Worm (Caenorhabditis elegans) whole organism, late embryonic: ENCODE measurements around the gene snpn-1.

ENCODE experiments used
- C08G9.2 ChIP-seq: sonication (generic microtip); optimal IDR thresholded peaks from 2 replicates; lab custom pipeline; 2016; ENCODE audit warnings: mild to moderate bottlenecking, missing genetic modification characterization, moderate library complexity, missing compliant biosample characterization
- C38D4.7 ChIP-seq: fragments of 200-800 bp; sonication (Bioruptor generic); optimal IDR thresholded peaks from 2 replicates; lab custom pipeline; 2018; ENCODE audit warnings: mild to moderate bottlenecking, missing genetic modification characterization, moderate library complexity, missing compliant biosample characterization
- F13H6.1 ChIP-seq: sonication (generic microtip); optimal IDR thresholded peaks from 2 replicates; lab custom pipeline; 2016; ENCODE audit warnings: missing genetic modification characterization, missing compliant biosample characterization
- T23F11.4 ChIP-seq: fragments of 200-800 bp; sonication (Bioruptor generic); optimal IDR thresholded peaks from 2 replicates; lab custom pipeline; 2018; ENCODE audit warnings: mild to moderate bottlenecking, missing genetic modification characterization, missing compliant biosample characterization
- Y22D7AL.16 ChIP-seq: sonication (generic microtip); optimal IDR thresholded peaks from 2 replicates; lab custom pipeline; 2016; ENCODE audit warnings: missing genetic modification characterization, missing compliant biosample characterization
- ahr-1 ChIP-seq: sonication (generic microtip); optimal IDR thresholded peaks from 2 replicates; lab custom pipeline; 2016; ENCODE audit warnings: missing genetic modification characterization, missing compliant biosample characterization
- ceh-14 ChIP-seq: sonication (generic microtip); optimal IDR thresholded peaks from 2 replicates; lab custom pipeline; 2016; ENCODE audit warnings: missing genotype, missing genetic modification characterization, missing compliant biosample characterization
- ceh-18 ChIP-seq: sonication (generic microtip); optimal IDR thresholded peaks from 2 replicates; lab custom pipeline; 2016; ENCODE audit warnings: missing genetic modification characterization, missing compliant biosample characterization
- ceh-2 ChIP-seq: sonication (generic microtip); optimal IDR thresholded peaks from 2 replicates; lab custom pipeline; 2016; ENCODE audit warnings: missing genotype, missing genetic modification characterization, missing compliant biosample characterization
- ceh-22 ChIP-seq: sonication (generic microtip); optimal IDR thresholded peaks from 2 replicates; lab custom pipeline; 2017; ENCODE audit warnings: missing biosample characterization, missing genetic modification characterization
- ceh-30 ChIP-seq: fragments of 150-350 bp; optimal IDR thresholded peaks from 2 replicates; lab custom pipeline; 2014; ENCODE audit warnings: missing biosample characterization, missing genetic modification characterization
- ceh-31 ChIP-seq: sonication (generic microtip); optimal IDR thresholded peaks from 2 replicates; lab custom pipeline; 2016; ENCODE audit warnings: missing genetic modification characterization, missing compliant biosample characterization
- ceh-34 ChIP-seq: sonication (generic microtip); optimal IDR thresholded peaks from 2 replicates; lab custom pipeline; 2016; ENCODE audit warnings: mild to moderate bottlenecking, missing genetic modification characterization, missing compliant biosample characterization
- ceh-45 ChIP-seq: fragments of 200-800 bp; sonication (Bioruptor generic); IDR thresholded peaks from 2 replicates; pipeline ENCODE4 v1.3.6; 2022; ENCODE audit warnings: missing genetic modification reagents, missing genetic modification characterization, missing compliant biosample characterization
- ceh-48 ChIP-seq: sonication (generic microtip); optimal IDR thresholded peaks from 2 replicates; lab custom pipeline; 2016; ENCODE audit warnings: missing genetic modification characterization, inconsistent platforms, missing compliant biosample characterization
- ceh-9 ChIP-seq: sonication (generic microtip); optimal IDR thresholded peaks from 2 replicates; lab custom pipeline; 2016; ENCODE audit warnings: mild to moderate bottlenecking, missing genetic modification characterization, inconsistent platforms, missing compliant biosample characterization
- elt-2 ChIP-seq: sonication (generic microtip); optimal IDR thresholded peaks from 2 replicates; lab custom pipeline; 2016; ENCODE audit warnings: missing genetic modification reagents, missing genetic modification characterization, missing compliant biosample characterization
- elt-4 ChIP-seq: sonication (generic microtip); optimal IDR thresholded peaks from 2 replicates; lab custom pipeline; 2016; ENCODE audit warnings: missing genetic modification characterization, missing compliant biosample characterization
- ets-4 ChIP-seq: sonication (generic microtip); optimal IDR thresholded peaks from 2 replicates; lab custom pipeline; 2016; ENCODE audit warnings: missing genetic modification characterization, missing compliant biosample characterization
- fax-1 ChIP-seq: sonication (generic microtip); optimal IDR thresholded peaks from 2 replicates; lab custom pipeline; 2016; ENCODE audit warnings: missing genotype, missing genetic modification characterization, missing compliant biosample characterization
- fkh-10 ChIP-seq: fragments of 150-350 bp; optimal IDR thresholded peaks from 2 replicates; lab custom pipeline; 2014; ENCODE audit warnings: missing biosample characterization, missing genetic modification reagents, missing genetic modification characterization
- hlh-13 ChIP-seq: fragments of 200-800 bp; sonication (Bioruptor generic); optimal IDR thresholded peaks from 2 replicates; lab custom pipeline; 2018; ENCODE audit warnings: mild to moderate bottlenecking, missing genetic modification characterization, missing compliant biosample characterization
- lim-6 ChIP-seq: sonication (generic microtip); optimal IDR thresholded peaks from 2 replicates; lab custom pipeline; 2016; ENCODE audit warnings: missing genetic modification characterization, missing compliant biosample characterization
- madf-2 ChIP-seq: sonication (generic microtip); optimal IDR thresholded peaks from 2 replicates; lab custom pipeline; 2017; ENCODE audit warnings: missing genetic modification characterization, missing compliant biosample characterization
- mec-3 ChIP-seq: sonication (generic microtip); optimal IDR thresholded peaks from 2 replicates; lab custom pipeline; 2016; ENCODE audit warnings: borderline replicate concordance, missing genetic modification characterization, missing compliant biosample characterization
- nfya-1 ChIP-seq: sonication (generic microtip); optimal IDR thresholded peaks from 2 replicates; lab custom pipeline; 2017; ENCODE audit warnings: missing genetic modification characterization, mild to moderate bottlenecking, missing compliant biosample characterization, antibody characterized with exemption, moderate library complexity
- nhr-11 ChIP-seq: fragments of 150-350 bp; optimal IDR thresholded peaks from 2 replicates; lab custom pipeline; 2014; ENCODE audit warnings: missing biosample characterization, missing genetic modification characterization
- pag-3 ChIP-seq: sonication (generic microtip); optimal IDR thresholded peaks from 2 replicates; lab custom pipeline; 2016; ENCODE audit warnings: missing compliant biosample characterization, missing genetic modification characterization, borderline replicate concordance
- pax-1 ChIP-seq: fragments of 150-350 bp; optimal IDR thresholded peaks from 2 replicates; lab custom pipeline; 2014; ENCODE audit warnings: missing biosample characterization, missing genetic modification characterization
- pha-2 ChIP-seq: sonication (generic microtip); optimal IDR thresholded peaks from 2 replicates; lab custom pipeline; 2017; ENCODE audit warnings: mild to moderate bottlenecking, missing genetic modification characterization, missing compliant biosample characterization
- pha-4 ChIP-seq: fragments of 150-350 bp; optimal IDR thresholded peaks from 2 replicates; lab custom pipeline; 2018; ENCODE audit warnings: missing biosample characterization, missing genetic modification reagents, missing genetic modification characterization
- pqm-1 ChIP-seq: sonication (generic microtip); optimal IDR thresholded peaks from 2 replicates; lab custom pipeline; 2016; ENCODE audit warnings: missing genetic modification characterization, missing compliant biosample characterization
- pros-1 ChIP-seq: fragments of 150-350 bp; optimal IDR thresholded peaks from 2 replicates; lab custom pipeline; 2014; ENCODE audit warnings: missing biosample characterization, missing genetic modification reagents, missing genetic modification characterization
- rnt-1 ChIP-seq: sonication (generic microtip); optimal IDR thresholded peaks from 2 replicates; lab custom pipeline; 2016; ENCODE audit warnings: missing genetic modification characterization, missing compliant biosample characterization
- tbx-2 ChIP-seq: sonication (generic microtip); optimal IDR thresholded peaks from 2 replicates; lab custom pipeline; 2016; ENCODE audit warnings: missing genetic modification characterization, missing compliant biosample characterization
- unc-3 ChIP-seq, 2 experiments: fragments of 200-800 bp in 1 of 2; sonication (Bioruptor generic) in 1 of 2; sonication (generic microtip) in 1 of 2; conservative IDR thresholded peaks in 1 of 2; optimal IDR thresholded peaks in 1 of 2; 2 replicates each; pipeline versions ENCODE4 v1.3.6 to Lab custom; 2016 to 2022; ENCODE audit warnings: missing compliant biosample characterization in 2 of 2, missing genetic modification characterization in 2 of 2, missing genetic modification reagents in 1 of 2
- unc-42 ChIP-seq: sonication (generic microtip); optimal IDR thresholded peaks from 2 replicates; lab custom pipeline; 2016; ENCODE audit warnings: missing genotype, missing genetic modification characterization, missing compliant biosample characterization
- unc-55 ChIP-seq: sonication (generic microtip); optimal IDR thresholded peaks from 2 replicates; lab custom pipeline; 2017; ENCODE audit warnings: missing biosample characterization, missing genetic modification reagents, missing genetic modification characterization
- ztf-16 ChIP-seq: sonication (generic microtip); optimal IDR thresholded peaks from 2 replicates; lab custom pipeline; 2017; ENCODE audit warnings: missing genetic modification characterization, missing compliant biosample characterization

snpn-1 gene

DNA sequence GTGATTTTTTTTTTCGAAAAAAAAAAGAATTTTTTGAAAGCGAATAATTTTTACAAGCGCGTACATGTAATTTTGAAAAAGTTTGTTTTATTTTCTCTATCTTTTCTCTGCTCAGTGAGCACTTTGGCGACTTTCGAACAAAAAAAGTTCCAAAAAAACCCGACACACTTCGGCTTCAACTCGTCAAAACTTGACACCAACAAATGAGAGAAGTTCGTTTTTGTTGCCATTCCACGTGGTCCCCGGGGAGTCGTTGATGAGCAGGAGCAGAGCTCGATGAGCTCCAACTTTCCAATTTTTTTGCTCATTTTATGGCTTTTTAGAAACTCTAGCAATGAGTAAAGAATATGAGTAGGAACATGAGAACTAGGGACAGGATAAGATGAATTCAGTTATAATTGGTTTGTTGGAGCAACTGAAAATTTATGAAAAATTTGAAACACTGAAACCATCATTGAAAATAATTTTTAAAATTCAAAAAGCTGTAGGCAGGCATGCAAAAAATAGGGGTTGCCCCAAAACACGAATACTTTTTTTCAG, 19.6 kb upstream of the snpn-1 start:
- TF ChIP-seq ztf-16 (tag; lab: Kevin White, UChicago) (no peak), fkh-10 (no peak), ets-4 (tag; lab: Kevin White, UChicago) (no peak), hlh-13 (GFP tag; lab: Kevin White, UChicago) (no peak), ceh-45 (GFP tag; lab: Robert Waterston, UW) (no peak), ceh-9 (no peak), pha-2 (tag; lab: Kevin White, UChicago) (no peak), lim-6 (tag; lab: Kevin White, UChicago) (no peak), elt-2 (tag; lab: Kevin White, UChicago) (no peak), pqm-1 (tag; lab: Kevin White, UChicago) (no peak), pros-1 (tag; lab: Kevin White, UChicago) (no peak), pag-3 (tag; lab: Kevin White, UChicago) (no peak), ceh-34 (tag; lab: Kevin White, UChicago) (no peak), T23F11.4 (GFP tag; lab: Kevin White, UChicago) (no peak), Y22D7AL.16 (tag; lab: Kevin White, UChicago) (no peak), unc-3 (GFP tag; conservative IDR thresholded peaks at IDR 0.05; lab: Robert Waterston, UW) (no peak), unc-3 (tag; optimal IDR thresholded peaks at IDR 0.05; lab: Kevin White, UChicago) (no peak)

DNA sequence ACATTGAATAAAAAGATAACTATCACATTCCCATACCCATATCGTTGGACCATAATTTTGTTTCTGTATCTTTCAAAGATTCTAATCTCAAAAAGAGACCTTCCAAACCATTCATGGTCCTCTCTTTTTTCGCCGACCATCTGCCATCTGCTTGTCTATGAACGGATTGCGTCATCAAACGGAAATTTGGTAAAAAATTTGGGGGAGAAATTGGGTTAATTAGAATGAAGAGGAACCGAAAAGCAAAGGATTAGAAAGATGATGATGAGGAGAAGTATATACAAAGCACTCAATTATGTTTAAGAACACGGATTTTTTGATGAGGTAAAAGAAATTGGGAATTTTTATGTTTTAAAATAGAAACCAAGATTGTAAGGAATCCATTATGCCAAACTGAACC, 19.1 kb upstream of the snpn-1 start:
- no peak for TF ChIP-seq F13H6.1
- TF ChIP-seq mec-3 (tag; lab: Kevin White, UChicago), result no peak
- TF ChIP-seq ceh-14, result no peak
- TF ChIP-seq ahr-1 (tag; lab: Kevin White, UChicago), result no peak
- TF ChIP-seq fkh-10, result no peak
- TF ChIP-seq unc-55, result no peak
- TF ChIP-seq ceh-2 (tag; lab: Kevin White, UChicago), result no peak
- TF ChIP-seq ceh-30 (tag; lab: Kevin White, UChicago), result no peak
- no peak for TF ChIP-seq ceh-48 (tag; lab: Kevin White, UChicago)
- no peak for TF ChIP-seq pax-1 (tag; lab: Kevin White, UChicago)
- no peak for TF ChIP-seq nhr-11
- no peak for TF ChIP-seq elt-4 (tag; lab: Kevin White, UChicago)
- no peak for TF ChIP-seq C08G9.2 (tag; lab: Kevin White, UChicago)

DNA sequence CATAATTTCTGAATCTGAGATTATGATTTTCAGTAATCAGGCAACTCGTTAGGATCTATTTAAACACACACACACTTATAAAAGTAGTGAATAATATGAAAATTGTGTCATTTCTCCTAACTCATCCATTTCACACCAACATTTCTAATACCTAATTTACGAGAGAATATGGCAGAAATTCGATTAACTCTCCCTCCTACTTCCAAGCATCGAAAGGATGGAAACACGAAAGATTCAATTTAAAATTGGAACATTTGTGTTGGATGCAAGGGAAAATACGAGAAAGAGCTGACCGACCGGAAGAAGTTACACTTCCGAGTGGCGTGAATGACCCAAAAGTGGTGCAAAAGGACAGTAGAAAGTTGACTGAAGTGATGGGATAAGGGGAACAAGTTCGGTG, 18.1 kb upstream of the snpn-1 start:
- TF ChIP-seq C38D4.7 (GFP tag; lab: Kevin White, UChicago) (no peak), unc-55 (no peak), rnt-1 (no peak), madf-2 (tag; lab: Kevin White, UChicago) (no peak), ceh-18 (tag; lab: Kevin White, UChicago) (no peak), unc-42 (tag; lab: Kevin White, UChicago) (peak; percentile 88), ceh-22 (tag; lab: Kevin White, UChicago) (no peak)

DNA sequence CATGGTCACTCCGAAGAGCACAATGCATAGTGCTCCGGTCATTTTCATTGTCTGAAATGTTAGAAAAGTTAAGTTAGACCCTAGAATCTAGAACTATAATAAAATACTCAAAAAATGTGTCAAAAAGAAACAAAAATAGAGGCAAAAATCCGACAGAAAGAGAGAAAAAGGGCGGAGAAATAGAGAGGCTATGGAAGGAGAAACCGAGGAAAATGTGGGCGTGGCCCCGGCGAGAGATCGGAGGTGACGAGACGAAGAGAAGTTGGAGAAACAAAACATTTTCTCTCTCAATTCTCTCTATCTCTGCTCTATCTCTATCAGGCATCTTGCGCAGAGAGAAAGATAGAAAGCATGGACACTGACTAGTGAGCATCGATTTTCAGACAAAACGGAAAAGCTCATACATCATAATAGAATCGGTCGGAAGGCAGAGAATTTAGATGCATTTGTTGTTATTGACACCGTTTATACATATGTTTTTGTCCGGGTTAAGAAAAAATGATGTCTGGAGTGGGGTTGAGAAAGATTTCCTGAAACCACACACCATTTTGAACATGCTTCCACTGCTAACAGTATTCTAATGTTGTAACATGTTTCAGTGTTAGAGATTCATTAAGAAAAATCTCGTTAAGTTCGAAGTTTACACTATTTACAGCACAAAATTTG, 12.5 kb upstream of the snpn-1 start, which contains the start of gene C02B10.3:
Gene C02B10.3 (minus strand): TSS at position 51 of the 666 bp plus-strand sequence.
- TF ChIP-seq ceh-48 (tag; lab: Kevin White, UChicago), result peak; percentile 31
- peak; percentile 40 for TF ChIP-seq tbx-2 (tag; lab: Kevin White, UChicago)
- no peak for TF ChIP-seq pha-4 (tag; lab: Kevin White, UChicago)
- peak; percentile 52 for TF ChIP-seq ceh-31
- TF ChIP-seq fax-1 (tag; lab: Kevin White, UChicago), result no peak
- peak; percentile 39 for TF ChIP-seq unc-55
- peak; percentile 71 for TF ChIP-seq unc-42 (tag; lab: Kevin White, UChicago)
- peak; percentile 17 for TF ChIP-seq nfya-1 (tag; lab: Kevin White, UChicago)
- TF ChIP-seq mec-3 (tag; lab: Kevin White, UChicago), result no peak
